Worm (Caenorhabditis elegans) whole organism, mixed stage, embryonic: Measurements from ENCODE around the gene T21H3.1.

ENCODE experiments used
- flh-1 ChIP-seq: fragments of 200-800 bp; sonication (Bioruptor generic); optimal IDR thresholded peaks from 2 replicates; lab custom pipeline; 2018; ENCODE audit warnings: mild to moderate bottlenecking, missing genetic modification characterization, moderate library complexity, missing compliant biosample characterization
- lsy-2 ChIP-seq: fragments of 150-350 bp; optimal IDR thresholded peaks from 2 replicates; lab custom pipeline; 2014; ENCODE audit warnings: missing biosample characterization, missing genetic modification characterization
- nhr-12 ChIP-seq: fragments of 150-350 bp; optimal IDR thresholded peaks from 2 replicates; lab custom pipeline; 2014; ENCODE audit warnings: missing biosample characterization, missing genetic modification characterization

- TF ChIP-seq nhr-12 (tag; lab: Kevin White, UChicago), result no peak
- no peak for TF ChIP-seq lsy-2 (tag; lab: Kevin White, UChicago)
- TF ChIP-seq flh-1 (GFP tag; lab: Kevin White, UChicago), result no peak
Measured at ce11 chrV:1154472-1155278, 21.8 kb upstream of the T21H3.1 start.
